Worm (Caenorhabditis elegans) whole organism, L1 larva: ENCODE results near the gene cnc-5.

Experiments used
- C04F5.9 ChIP-seq: sonication (generic microtip); optimal IDR thresholded peaks from 2 replicates; lab custom pipeline; 2016; ENCODE audit warnings: missing genetic modification characterization, missing compliant biosample characterization
- C16A3.4 ChIP-seq: fragments of 150-350 bp; optimal IDR thresholded peaks from 2 replicates; lab custom pipeline; 2014; ENCODE audit warnings: missing biosample characterization, missing genetic modification characterization
- C34B4.2 ChIP-seq: sonication (generic microtip); optimal IDR thresholded peaks from 2 replicates; lab custom pipeline; 2017; ENCODE audit warnings: mild to moderate bottlenecking, missing genetic modification characterization, missing compliant biosample characterization
- F16B12.6 ChIP-seq: fragments of 150-350 bp; optimal IDR thresholded peaks from 2 replicates; lab custom pipeline; 2014; ENCODE audit warnings: missing biosample characterization, missing genetic modification characterization
- aly-2 ChIP-seq: fragments of 150-350 bp; optimal IDR thresholded peaks from 2 replicates; lab custom pipeline; 2014; ENCODE audit warnings: missing biosample characterization, missing genetic modification characterization
- ama-1 ChIP-seq: fragments of 150-350 bp; optimal IDR thresholded peaks from 2 replicates; lab custom pipeline; 2014
- blmp-1 ChIP-seq: fragments of 150-350 bp; optimal IDR thresholded peaks from 2 replicates; lab custom pipeline; 2014; ENCODE audit warnings: missing biosample characterization, missing genetic modification characterization
- ceh-8 ChIP-seq: fragments of 200-800 bp; sonication (Bioruptor generic); optimal IDR thresholded peaks from 2 replicates; lab custom pipeline; 2018; ENCODE audit warnings: mild to moderate bottlenecking, missing genetic modification characterization, moderate library complexity, missing compliant biosample characterization
- ceh-82 ChIP-seq, 3 experiments: fragments of 150-350 bp in 1 of 3; sonication (generic microtip) in 2 of 3; optimal IDR thresholded peaks; 2 replicates each; lab custom pipeline; 2014 to 2017; ENCODE audit warnings: missing biosample characterization in 3 of 3, missing genetic modification characterization in 3 of 3
- ceh-88 ChIP-seq: fragments of 200-800 bp; sonication (Bioruptor generic); IDR thresholded peaks from 2 replicates; pipeline ENCODE4 v1.3.6; 2022; ENCODE audit warnings: missing genetic modification characterization, missing compliant biosample characterization
- ceh-90 ChIP-seq: sonication (generic microtip); optimal IDR thresholded peaks from 2 replicates; lab custom pipeline; 2016; ENCODE audit warnings: missing genetic modification characterization, missing compliant biosample characterization
- ces-1 ChIP-seq: fragments of 150-350 bp; optimal IDR thresholded peaks from 2 replicates; lab custom pipeline; 2014; ENCODE audit warnings: missing biosample characterization, missing genetic modification reagents, missing genetic modification characterization
- dpl-1 ChIP-seq, 3 experiments: fragments of 150-350 bp in 2 of 3; sonication (generic microtip) in 1 of 3; optimal IDR thresholded peaks; 2 replicates each; lab custom pipeline; 2014 to 2017; ENCODE audit warnings: missing biosample characterization in 3 of 3, missing genetic modification characterization in 3 of 3, missing genetic modification reagents in 3 of 3
- dsc-1 ChIP-seq: sonication (generic microtip); optimal IDR thresholded peaks from 2 replicates; lab custom pipeline; 2016; ENCODE audit warnings: mild to moderate bottlenecking, missing genetic modification characterization, missing compliant biosample characterization
- efl-1 ChIP-seq, 4 experiments: fragments of 150-350 bp; optimal IDR thresholded peaks in 3 of 4; peaks in 1 of 4; 1 replicate in 1 of 4; 2 replicates in 3 of 4; lab custom pipeline; 2014; ENCODE audit warnings: missing biosample characterization in 2 of 4, missing genetic modification characterization in 2 of 4, missing genetic modification reagents in 2 of 4
- efl-3 ChIP-seq: fragments of 200-800 bp; sonication (Bioruptor generic); optimal IDR thresholded peaks from 2 replicates; lab custom pipeline; 2018; ENCODE audit warnings: mild to moderate bottlenecking, missing genetic modification characterization, missing compliant biosample characterization
- egl-13 ChIP-seq: sonication (generic microtip); optimal IDR thresholded peaks from 2 replicates; lab custom pipeline; 2016; ENCODE audit warnings: missing genotype, missing genetic modification reagents, missing genetic modification characterization, missing compliant biosample characterization
- elt-2 ChIP-seq: sonication (generic microtip); optimal IDR thresholded peaks from 2 replicates; lab custom pipeline; 2016; ENCODE audit warnings: missing genetic modification characterization, mild to moderate bottlenecking, inconsistent platforms, missing compliant biosample characterization, missing genetic modification reagents
- ets-5 ChIP-seq: fragments of 200-800 bp; sonication (Bioruptor generic); IDR thresholded peaks from 2 replicates; pipeline ENCODE4 v1.3.6; 2022; ENCODE audit warnings: missing genetic modification characterization, missing compliant biosample characterization
- fkh-10 ChIP-seq: sonication (generic microtip); optimal IDR thresholded peaks from 2 replicates; lab custom pipeline; 2017; ENCODE audit warnings: missing biosample characterization, missing genetic modification reagents, missing genetic modification characterization
- fkh-4 ChIP-seq: sonication (generic microtip); optimal IDR thresholded peaks from 2 replicates; lab custom pipeline; 2016; ENCODE audit warnings: missing compliant biosample characterization, missing genetic modification characterization, borderline replicate concordance
- fkh-8 ChIP-seq: sonication (generic microtip); optimal IDR thresholded peaks from 2 replicates; lab custom pipeline; 2016; ENCODE audit warnings: mild to moderate bottlenecking, missing genetic modification characterization, missing compliant biosample characterization
- hlh-4 ChIP-seq: sonication (generic microtip); optimal IDR thresholded peaks from 2 replicates; lab custom pipeline; 2016; ENCODE audit warnings: mild to moderate bottlenecking, missing genetic modification characterization, missing compliant biosample characterization
- lin-14 ChIP-seq: fragments of 200-800 bp; sonication (Bioruptor generic); optimal IDR thresholded peaks from 2 replicates; lab custom pipeline; 2018; ENCODE audit warnings: mild to moderate bottlenecking, missing genetic modification characterization, moderate library complexity, missing compliant biosample characterization
- lin-15B ChIP-seq: fragments of 150-350 bp; sonication (generic microtip); optimal IDR thresholded peaks from 3 replicates; lab custom pipeline; 2014; ENCODE audit warnings: missing biosample characterization, missing genetic modification characterization
- lin-35 ChIP-seq, 2 experiments: fragments of 150-350 bp; optimal IDR thresholded peaks; 2 replicates each; lab custom pipeline; 2014; ENCODE audit warnings: missing biosample characterization in 2 of 2, missing genetic modification characterization in 2 of 2, missing genetic modification reagents in 2 of 2
- lin-39 ChIP-seq: fragments of 150-350 bp; optimal IDR thresholded peaks from 2 replicates; lab custom pipeline; 2014; ENCODE audit warnings: missing biosample characterization, missing genetic modification reagents, missing genetic modification characterization
- mab-9 ChIP-seq: fragments of 200-800 bp; sonication (Bioruptor generic); IDR thresholded peaks from 2 replicates; pipeline ENCODE4 v1.3.6; 2022; ENCODE audit warnings: missing genetic modification reagents, missing genetic modification characterization, missing compliant biosample characterization
- mdl-1 ChIP-seq, 2 experiments: fragments of 150-350 bp; optimal IDR thresholded peaks; 2 replicates each; lab custom pipeline; 2014 to 2017; ENCODE audit warnings: missing biosample characterization in 2 of 2, missing genetic modification characterization in 2 of 2, inconsistent platforms in 1 of 2
- nhr-12 ChIP-seq: sonication (generic microtip); optimal IDR thresholded peaks from 2 replicates; lab custom pipeline; 2017; ENCODE audit warnings: missing biosample characterization, missing genetic modification characterization
- nhr-19 ChIP-seq: fragments of 200-800 bp; sonication (Bioruptor generic); conservative IDR thresholded peaks from 2 replicates; pipeline ENCODE4 v1.3.6; 2022; ENCODE audit warnings: missing genetic modification characterization, missing compliant biosample characterization
- nhr-237 ChIP-seq: fragments of 150-350 bp; optimal IDR thresholded peaks from 2 replicates; lab custom pipeline; 2014; ENCODE audit warnings: missing biosample characterization, missing genetic modification characterization
- nhr-28 ChIP-seq: fragments of 150-350 bp; optimal IDR thresholded peaks from 2 replicates; lab custom pipeline; 2014; ENCODE audit warnings: missing biosample characterization, missing genetic modification characterization
- nhr-47 ChIP-seq: sonication (generic microtip); optimal IDR thresholded peaks from 2 replicates; lab custom pipeline; 2016; ENCODE audit warnings: mild to moderate bottlenecking, missing genetic modification characterization, moderate library complexity, missing compliant biosample characterization
- nhr-71 ChIP-seq: sonication (generic microtip); optimal IDR thresholded peaks from 2 replicates; lab custom pipeline; 2016; ENCODE audit warnings: mild to moderate bottlenecking, missing genetic modification characterization, moderate library complexity, missing compliant biosample characterization
- nhr-76 ChIP-seq: sonication (generic microtip); optimal IDR thresholded peaks from 2 replicates; lab custom pipeline; 2017; ENCODE audit warnings: missing biosample characterization, missing genetic modification characterization
- nhr-84 ChIP-seq: sonication (generic microtip); optimal IDR thresholded peaks from 2 replicates; lab custom pipeline; 2017; ENCODE audit warnings: missing biosample characterization, missing genetic modification characterization
- pag-3 ChIP-seq: sonication (generic microtip); optimal IDR thresholded peaks from 2 replicates; lab custom pipeline; 2017; ENCODE audit warnings: missing genetic modification characterization, mild to moderate bottlenecking, missing compliant biosample characterization, antibody characterized with exemption, borderline replicate concordance; ENCODE audit not compliant: insufficient read depth
- pax-3 ChIP-seq: fragments of 200-800 bp; sonication (Bioruptor generic); optimal IDR thresholded peaks from 2 replicates; lab custom pipeline; 2018; ENCODE audit warnings: mild to moderate bottlenecking, missing genetic modification characterization, moderate library complexity, missing compliant biosample characterization
- snu-23 ChIP-seq: sonication (generic microtip); optimal IDR thresholded peaks from 2 replicates; lab custom pipeline; 2016; ENCODE audit warnings: missing genetic modification characterization, missing compliant biosample characterization
- sox-4 ChIP-seq: sonication (generic microtip); optimal IDR thresholded peaks from 2 replicates; lab custom pipeline; 2016; ENCODE audit warnings: missing genetic modification characterization, missing compliant biosample characterization
- sup-37 ChIP-seq: fragments of 200-800 bp; sonication (Bioruptor generic); optimal IDR thresholded peaks from 2 replicates; lab custom pipeline; 2018; ENCODE audit warnings: mild to moderate bottlenecking, missing genetic modification characterization, missing compliant biosample characterization
- swsn-7 ChIP-seq: sonication (generic microtip); optimal IDR thresholded peaks from 2 replicates; lab custom pipeline; 2016; ENCODE audit warnings: missing genetic modification characterization, missing compliant biosample characterization
- tbx-2 ChIP-seq: sonication (generic microtip); optimal IDR thresholded peaks from 2 replicates; lab custom pipeline; 2016; ENCODE audit warnings: missing genetic modification characterization, missing compliant biosample characterization
- unc-98 ChIP-seq: fragments of 200-800 bp; sonication (Bioruptor generic); IDR thresholded peaks from 2 replicates; pipeline ENCODE4 v1.3.6; 2022; ENCODE audit warnings: missing genetic modification characterization, missing compliant biosample characterization
- vab-15 ChIP-seq: sonication (generic microtip); optimal IDR thresholded peaks from 2 replicates; lab custom pipeline; 2017; ENCODE audit warnings: missing genotype, mild to moderate bottlenecking, missing genetic modification characterization, missing compliant biosample characterization
- xbp-1 ChIP-seq: sonication (generic microtip); optimal IDR thresholded peaks from 2 replicates; lab custom pipeline; 2016; ENCODE audit warnings: missing genetic modification characterization, missing compliant biosample characterization
- zag-1 ChIP-seq: fragments of 150-350 bp; optimal IDR thresholded peaks from 2 replicates; lab custom pipeline; 2014; ENCODE audit warnings: missing biosample characterization, missing genetic modification characterization
- zip-4 ChIP-seq: fragments of 200-800 bp; sonication (Bioruptor generic); optimal IDR thresholded peaks from 2 replicates; lab custom pipeline; 2018; ENCODE audit warnings: mild to moderate bottlenecking, missing genetic modification characterization, moderate library complexity, missing compliant biosample characterization
- ztf-11 ChIP-seq, 2 experiments: sonication (generic microtip); optimal IDR thresholded peaks; 2 replicates each; lab custom pipeline; 2016 to 2017; ENCODE audit warnings: missing genetic modification characterization in 2 of 2, missing biosample characterization in 1 of 2, missing compliant biosample characterization in 1 of 2

The cnc-5 gene

ce11 chrV:1471078-1471969 is 26.1 kb downstream of the cnc-5 start (continued):
- TF ChIP-seq ets-5 (GFP tag; lab: Robert Waterston, UW) (no peak), C16A3.4 (tag; lab: Kevin White, UChicago) (peak; percentile 72), ceh-90 (tag; lab: Kevin White, UChicago) (no peak), ceh-8 (GFP tag; lab: Kevin White, UChicago) (peak; percentile 18), nhr-28 (tag; lab: Kevin White, UChicago) (no peak), C34B4.2 (tag; lab: Kevin White, UChicago) (no peak), sox-4 (tag; lab: Kevin White, UChicago) (no peak), mdl-1 (tag; optimal IDR thresholded peaks at IDR 0.05; lab: Kevin White, UChicago) (peak in 1 of 2 experiments; percentile 36), vab-15 (no peak), ama-1 (lab: Kevin White, UChicago) (no peak), dpl-1 (GFP tag; optimal IDR thresholded peaks at IDR 0.05; lab: Kevin White, UChicago) (peak; percentile 89 to 94 (median 91)), C04F5.9 (no peak), sup-37 (GFP tag; lab: Kevin White, UChicago) (peak; percentile 23), snu-23 (peak; percentile 79), ceh-82 (tag; optimal IDR thresholded peaks at IDR 0.05; lab: Kevin White, UChicago) (peak in 2 of 3 experiments; percentile 36 to 86), lin-39 (tag; lab: Kevin White, UChicago) (peak; percentile 12), efl-1 (optimal IDR thresholded peaks at IDR 0.05; lab: Kevin White, UChicago) (peak; percentile 81 to 92), efl-1 (GFP tag; optimal IDR thresholded peaks at IDR 0.05 in 1 of 2; lab: Kevin White, UChicago) (peak; percentile 90 to 99), F16B12.6 (tag; lab: Kevin White, UChicago) (peak; percentile 25), nhr-71 (tag; lab: Kevin White, UChicago) (peak; percentile 80), nhr-237 (tag; lab: Kevin White, UChicago) (no peak), fkh-8 (peak; percentile 82), egl-13 (tag; lab: Kevin White, UChicago) (peak; percentile 42), aly-2 (peak; percentile 50), lin-14 (GFP tag; lab: Kevin White, UChicago) (peak; percentile 89), blmp-1 (tag; lab: Kevin White, UChicago) (peak; percentile 61), hlh-4 (no peak), zip-4 (GFP tag; lab: Kevin White, UChicago) (peak; percentile 21), mab-9 (GFP tag; lab: Robert Waterston, UW) (no peak), xbp-1 (tag; lab: Kevin White, UChicago) (peak; percentile 60), elt-2 (no peak), pax-3 (tag; lab: Kevin White, UChicago) (no peak), ces-1 (GFP tag; lab: Kevin White, UChicago) (no peak), nhr-47 (peak; percentile 83), nhr-76 (no peak), fkh-4 (no peak), fkh-10 (peak; percentile 31), dsc-1 (tag; lab: Kevin White, UChicago) (peak; percentile 69), lin-35 (GFP tag; optimal IDR thresholded peaks at IDR 0.05; lab: Kevin White, UChicago) (peak; percentile 94 to 95), ceh-88 (peak; percentile 43; the same call in 1 of the 2 replicates), lin-15B (tag; lab: Kevin White, UChicago) (peak; percentile 86), nhr-12 (no peak), nhr-84 (tag; lab: Kevin White, UChicago) (no peak), tbx-2 (tag; lab: Kevin White, UChicago) (peak; percentile 69), pag-3 (tag; lab: Kevin White, UChicago) (peak; percentile 53), nhr-19 (GFP tag; lab: Robert Waterston, UW) (peak; percentile 60), efl-3 (no peak), ztf-11 (tag; optimal IDR thresholded peaks at IDR 0.05; lab: Kevin White, UChicago) (peak in 1 of 2 experiments; percentile 20), unc-98 (GFP tag; lab: Robert Waterston, UW) (no peak), zag-1 (tag; lab: Kevin White, UChicago) (peak; percentile 22), swsn-7 (tag; lab: Kevin White, UChicago) (peak; percentile 71)
